Worm (Caenorhabditis elegans): Measurements from ENCODE around the gene srz-32.

srz-32 gene

ce11 chrIV:3477124-3477523 is 41.0 kb downstream of the srz-32 start, which contains the start of gene srz-69:
Gene srz-69 (minus strand): TSS chrIV:3477224.
- TF ChIP-seq skn-1 (tag; optimal IDR thresholded peaks at IDR 0.05) (no peak), ceh-28 (tag; optimal IDR thresholded peaks at IDR 0.05) (no peak), ZK546.5 (tag; optimal IDR thresholded peaks at IDR 0.05) (no peak), nfya-1 (tag; optimal IDR thresholded peaks at IDR 0.05; ENCODE audit: insufficient read depth) (no peak), nhr-28 (tag; optimal IDR thresholded peaks at IDR 0.05) (no peak), daf-12 (tag; optimal IDR thresholded peaks at IDR 0.05) (no peak)

ce11 chrIV:3478911-3479385 is 42.8 kb downstream of the srz-32 start, which contains the start of the genes srz-70 and C09G12.5:
Gene srz-70 (minus strand): TSS chrIV:3479011.
Gene C09G12.5 (plus strand): TSS chrIV:3479335.
- no peak for TF ChIP-seq egl-5 (tag; optimal IDR thresholded peaks at IDR 0.05)
- TF ChIP-seq mdl-1 (tag; optimal IDR thresholded peaks at IDR 0.05) = no peak
- no peak for TF ChIP-seq sea-2 (GFP tag; optimal IDR thresholded peaks at IDR 0.05)
- TF ChIP-seq pha-4 (tag; optimal IDR thresholded peaks at IDR 0.05) = no peak
- TF ChIP-seq egl-27 (tag; optimal IDR thresholded peaks at IDR 0.05) = no peak
- TF ChIP-seq unc-62 (GFP tag; optimal IDR thresholded peaks at IDR 0.05) = no peak
- no peak for TF ChIP-seq eor-1 (tag; optimal IDR thresholded peaks at IDR 0.05)
- TF ChIP-seq nhr-11 (tag; optimal IDR thresholded peaks at IDR 0.05) = no peak
- no peak for TF ChIP-seq aly-2 (tag; optimal IDR thresholded peaks at IDR 0.05)

ce11 chrIV:3481760-3482159 is 45.6 kb downstream of the srz-32 start, which contains the start of gene srz-37:
Gene srz-37 (minus strand): TSS chrIV:3481860.
- TF ChIP-seq nhr-76 (tag; optimal IDR thresholded peaks at IDR 0.05) (no peak), nhr-28 (tag; optimal IDR thresholded peaks at IDR 0.05) (no peak), skn-1 (tag; optimal IDR thresholded peaks at IDR 0.05) (no peak), daf-12 (tag; optimal IDR thresholded peaks at IDR 0.05) (no peak), nhr-25 (tag; optimal IDR thresholded peaks at IDR 0.05) (no peak), egl-27 (tag; optimal IDR thresholded peaks at IDR 0.05) (no peak), ZK546.5 (tag; optimal IDR thresholded peaks at IDR 0.05) (no peak), pha-4 (tag; optimal IDR thresholded peaks at IDR 0.05) (no peak), snpc-4 (tag; optimal IDR thresholded peaks at IDR 0.05) (no peak), zag-1 (tag; optimal IDR thresholded peaks at IDR 0.05) (no peak), ztf-11 (tag; optimal IDR thresholded peaks at IDR 0.05) (no peak), ceh-9 (tag; optimal IDR thresholded peaks at IDR 0.05) (no peak), nhr-43 (tag; optimal IDR thresholded peaks at IDR 0.05; ENCODE audit: poor library complexity, severe bottlenecking) (no peak)

- TF ChIP-seq nhr-67 (tag; optimal IDR thresholded peaks at IDR 0.05) (no peak), nhr-237 (tag; optimal IDR thresholded peaks at IDR 0.05) (no peak), nhr-12 (tag; optimal IDR thresholded peaks at IDR 0.05) (no peak), mdl-1 (tag; optimal IDR thresholded peaks at IDR 0.05) (no peak), elt-2 (tag; optimal IDR thresholded peaks at IDR 0.05) (no peak), egl-5 (tag; optimal IDR thresholded peaks at IDR 0.05) (no peak), R02D3.7 (tag; optimal IDR thresholded peaks at IDR 0.05) (no peak), lsy-12 (tag; optimal IDR thresholded peaks at IDR 0.05) (no peak), elt-3 (tag; optimal IDR thresholded peaks at IDR 0.05) (no peak), ceh-16 (tag; optimal IDR thresholded peaks at IDR 0.05) (no peak)
Observed at ce11 chrIV:3482195-3482959, 46.3 kb downstream of the srz-32 start, which contains the start of gene srz-82. Gene srz-82 (plus strand): TSS chrIV:3482895.

Measured in whole organism, L3 larva.